Fruit fly (Drosophila melanogaster): Measurements from ENCODE around the gene CG14397.
A peak's percentile ranks its signal among the peaks of the same experiment; 100 is the strongest.

The CG14397 gene

DNA sequence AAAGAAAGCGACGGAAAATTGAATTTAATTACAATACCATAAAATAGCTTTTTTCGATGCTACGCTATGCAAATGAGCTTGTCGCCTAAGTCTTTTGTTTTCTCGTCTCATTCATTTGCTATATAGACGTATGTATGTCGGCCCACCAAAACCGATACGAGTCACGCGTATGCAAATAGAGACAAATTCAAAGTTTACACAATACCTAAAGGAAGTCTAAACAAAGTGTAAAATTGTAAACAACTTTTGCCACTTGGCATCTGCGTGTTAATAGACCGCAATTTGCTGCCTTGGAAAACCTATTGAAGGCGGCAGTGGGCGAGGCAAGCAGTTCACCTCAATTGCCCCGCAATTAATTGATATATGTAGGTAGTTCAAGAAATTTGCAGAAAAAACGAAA lies 28.4 kb upstream of the CG14397 start (continued):
- TF ChIP-seq Six4 (GFP tag; optimal IDR thresholded peaks at IDR 0.05) (no peak), bcd (GFP tag; optimal IDR thresholded peaks at IDR 0.05) (no peak), dmrt11E (tag; optimal IDR thresholded peaks at IDR 0.05) (no peak), CG11398 (GFP tag; optimal IDR thresholded peaks at IDR 0.05) (no peak), Sox102F (GFP tag; optimal IDR thresholded peaks at IDR 0.05) (peak; percentile 17), CG1792 (GFP tag; optimal IDR thresholded peaks at IDR 0.05) (no peak), CG9727 (GFP tag; optimal IDR thresholded peaks at IDR 0.05) (no peak), Max (GFP tag; optimal IDR thresholded peaks at IDR 0.05) (no peak), Drgx (GFP tag; IDR thresholded peaks at IDR 0.05) (no peak), BtbVII (GFP tag; optimal IDR thresholded peaks at IDR 0.05) (peak; percentile 0), CG1024 (GFP tag; IDR thresholded peaks at IDR 0.05) (no peak), Atf3 (GFP tag; optimal IDR thresholded peaks at IDR 0.05) (no peak), Fer1 (GFP tag; optimal IDR thresholded peaks at IDR 0.05) (peak; percentile 11), Trl (optimal IDR thresholded peaks at IDR 0.05) (no peak), Trl (GFP tag; optimal IDR thresholded peaks at IDR 0.05) (no peak), abd-A (tag; optimal IDR thresholded peaks at IDR 0.05) (peak; percentile 14), Antp (GFP tag; optimal IDR thresholded peaks at IDR 0.05) (no peak), CG13894 (tag; optimal IDR thresholded peaks at IDR 0.05) (peak; percentile 78), CG17802 (tag; optimal IDR thresholded peaks at IDR 0.05) (no peak), CG3281 (GFP tag; optimal IDR thresholded peaks at IDR 0.05) (no peak), CG11504 (tag; optimal IDR thresholded peaks at IDR 0.05) (no peak), CG1233 (GFP tag; optimal IDR thresholded peaks at IDR 0.05) (peak; percentile 7), wek (GFP tag; optimal IDR thresholded peaks at IDR 0.05) (no peak), Hey (tag; optimal IDR thresholded peaks at IDR 0.05) (no peak), prd (optimal IDR thresholded peaks at IDR 0.05) (no peak), prd (GFP tag; IDR thresholded peaks at IDR 0.05) (no peak), CG4404 (GFP tag; IDR thresholded peaks at IDR 0.05) (no peak), CG32532 (GFP tag; IDR thresholded peaks at IDR 0.05) (no peak), ap (GFP tag; IDR thresholded peaks at IDR 0.05) (no peak), Hmr (GFP tag; optimal IDR thresholded peaks at IDR 0.05) (peak; percentile 8), Xbp1 (GFP tag; optimal IDR thresholded peaks at IDR 0.05) (no peak), lab (GFP tag; optimal IDR thresholded peaks at IDR 0.05) (peak; percentile 45), gem (tag; optimal IDR thresholded peaks at IDR 0.05) (no peak), sr (GFP tag; IDR thresholded peaks at IDR 0.05) (no peak), chinmo (GFP tag; IDR thresholded peaks at IDR 0.05; ENCODE audit: partially characterized antibody) (0 out of 4 replicates have a peak, but pooled peaks have one; percentile 63), lola (GFP tag; optimal IDR thresholded peaks at IDR 0.05) (no peak), vvl (GFP tag; IDR thresholded peaks at IDR 0.05) (peak; percentile 55; the same call in 1 of the 2 replicates), CG7987 (GFP tag; optimal IDR thresholded peaks at IDR 0.05) (peak; percentile 13), Dad (GFP tag; optimal IDR thresholded peaks at IDR 0.05) (no peak), CG9797 (GFP tag; optimal IDR thresholded peaks at IDR 0.05) (no peak), run (tag; optimal IDR thresholded peaks at IDR 0.05) (no peak), Ptx1 (GFP tag; IDR thresholded peaks at IDR 0.05) (no peak), Ravus (GFP tag; IDR thresholded peaks at IDR 0.05) (no peak), usp (GFP tag; optimal IDR thresholded peaks at IDR 0.05) (no peak), zfh1 (GFP tag; IDR thresholded peaks at IDR 0.05) (no peak), CG9215 (GFP tag; IDR thresholded peaks at IDR 0.05) (no peak), Doc3 (GFP tag; IDR thresholded peaks at IDR 0.05; ENCODE audit: partially characterized antibody) (no peak), lov (optimal IDR thresholded peaks at IDR 0.05) (no peak), lov (GFP tag; IDR thresholded peaks at IDR 0.05) (no peak), Rfx (GFP tag; IDR thresholded peaks at IDR 0.05) (no peak), caup (GFP tag; optimal IDR thresholded peaks at IDR 0.05; ENCODE audit: severe bottlenecking) (peak; percentile 0), CG10959 (GFP tag; IDR thresholded peaks at IDR 0.05) (no peak), Hr39 (optimal IDR thresholded peaks at IDR 0.05) (no peak)

All from whole organism, embryonic.